Worm (Caenorhabditis elegans) whole organism, L3 larva: ENCODE results near the gene mrpl-2.

Experiments used
- R02D3.7 ChIP-seq: fragments of 150-350 bp; optimal IDR thresholded peaks from 2 replicates; lab custom pipeline; 2014; ENCODE audit warnings: missing biosample characterization, missing genetic modification characterization
- mdl-1 ChIP-seq: fragments of 150-350 bp; optimal IDR thresholded peaks from 2 replicates; lab custom pipeline; 2014; ENCODE audit warnings: missing biosample characterization, missing genetic modification characterization
- nhr-11 ChIP-seq: fragments of 150-350 bp; optimal IDR thresholded peaks from 2 replicates; lab custom pipeline; 2014; ENCODE audit warnings: missing biosample characterization, missing genetic modification characterization
- nhr-237 ChIP-seq: fragments of 150-350 bp; optimal IDR thresholded peaks from 2 replicates; lab custom pipeline; 2014; ENCODE audit warnings: missing biosample characterization, missing genetic modification characterization
- nhr-25 ChIP-seq: sonication (generic microtip); optimal IDR thresholded peaks from 2 replicates; lab custom pipeline; 2017; ENCODE audit warnings: missing biosample characterization, missing genetic modification characterization
- nhr-77 ChIP-seq: fragments of 150-350 bp; optimal IDR thresholded peaks from 2 replicates; lab custom pipeline; 2014; ENCODE audit warnings: missing biosample characterization, missing genetic modification characterization
- pha-4 ChIP-seq: fragments of 150-350 bp; optimal IDR thresholded peaks from 2 replicates; lab custom pipeline; 2014; ENCODE audit warnings: missing biosample characterization, missing genetic modification reagents, missing genetic modification characterization
- pqm-1 ChIP-seq: fragments of 150-350 bp; optimal IDR thresholded peaks from 2 replicates; lab custom pipeline; 2017; ENCODE audit warnings: missing biosample characterization, missing genetic modification characterization, inconsistent platforms
- snpc-4 ChIP-seq: fragments of 150-350 bp; optimal IDR thresholded peaks from 2 replicates; lab custom pipeline; 2014; ENCODE audit warnings: missing biosample characterization, missing genetic modification characterization
- unc-62 ChIP-seq: fragments of 150-350 bp; sonication (generic microtip); optimal IDR thresholded peaks from 4 replicates; lab custom pipeline; 2014; ENCODE audit warnings: missing biosample characterization, missing genetic modification reagents, missing genetic modification characterization
- zag-1 ChIP-seq: fragments of 150-350 bp; optimal IDR thresholded peaks from 2 replicates; lab custom pipeline; 2014; ENCODE audit warnings: missing biosample characterization, missing genetic modification characterization
- ztf-11 ChIP-seq: fragments of 150-350 bp; optimal IDR thresholded peaks from 2 replicates; lab custom pipeline; 2014; ENCODE audit warnings: missing biosample characterization, missing genetic modification characterization

- TF ChIP-seq nhr-237 (tag; lab: Kevin White, UChicago) (no peak), ztf-11 (no peak), zag-1 (tag; lab: Kevin White, UChicago) (no peak), pqm-1 (no peak), snpc-4 (tag; lab: Kevin White, UChicago) (no peak), pha-4 (tag; lab: Kevin White, UChicago) (no peak), nhr-77 (tag; lab: Kevin White, UChicago) (no peak), R02D3.7 (tag; lab: Kevin White, UChicago) (no peak), nhr-11 (tag; lab: Kevin White, UChicago) (no peak), mdl-1 (tag; lab: Kevin White, UChicago) (no peak), unc-62 (GFP tag; lab: Kevin White, UChicago) (no peak), nhr-25 (tag; lab: Kevin White, UChicago) (no peak)
Measured at ce11 chrIV:782393-782792, 9.4 kb downstream of the mrpl-2 start.
